Fruit fly (Drosophila melanogaster): ENCODE results near the gene Eip63F-1.

The Eip63F-1 gene

DNA sequence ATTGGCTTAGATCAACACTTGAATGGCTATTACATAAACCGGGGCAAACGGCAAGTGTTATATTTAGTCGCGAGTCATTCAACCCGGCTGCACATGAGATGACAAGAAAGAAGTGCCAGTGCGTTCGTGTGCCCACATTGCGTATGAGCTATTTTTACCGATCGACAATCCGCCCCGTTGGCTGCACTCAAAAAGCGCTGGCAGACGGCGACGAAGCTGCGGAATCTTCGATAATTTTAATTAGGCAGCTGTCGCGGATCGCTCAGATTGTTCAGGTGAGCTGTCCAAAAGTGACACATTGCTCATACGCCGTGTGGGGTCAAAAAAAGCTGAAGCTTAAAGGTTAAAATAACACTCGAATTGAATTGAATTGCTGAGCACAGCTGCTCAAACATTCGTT is 1.3 kb downstream of the Eip63F-1 start:
- TF ChIP-seq EcR (GFP tag; optimal IDR thresholded peaks at IDR 0.05), result no peak
- TF ChIP-seq CG8301 (tag; optimal IDR thresholded peaks at IDR 0.05), result no peak
- TF ChIP-seq CG14655 (GFP tag; optimal IDR thresholded peaks at IDR 0.05), result peak; percentile 31
- TF ChIP-seq Snoo (tag; optimal IDR thresholded peaks at IDR 0.05), result peak; percentile 3
- TF ChIP-seq CG9948 (tag; optimal IDR thresholded peaks at IDR 0.05), result no peak
- no peak for TF ChIP-seq Pif1A (GFP tag; optimal IDR thresholded peaks at IDR 0.05)
- TF ChIP-seq rn (GFP tag; IDR thresholded peaks at IDR 0.05), result no peak

DNA sequence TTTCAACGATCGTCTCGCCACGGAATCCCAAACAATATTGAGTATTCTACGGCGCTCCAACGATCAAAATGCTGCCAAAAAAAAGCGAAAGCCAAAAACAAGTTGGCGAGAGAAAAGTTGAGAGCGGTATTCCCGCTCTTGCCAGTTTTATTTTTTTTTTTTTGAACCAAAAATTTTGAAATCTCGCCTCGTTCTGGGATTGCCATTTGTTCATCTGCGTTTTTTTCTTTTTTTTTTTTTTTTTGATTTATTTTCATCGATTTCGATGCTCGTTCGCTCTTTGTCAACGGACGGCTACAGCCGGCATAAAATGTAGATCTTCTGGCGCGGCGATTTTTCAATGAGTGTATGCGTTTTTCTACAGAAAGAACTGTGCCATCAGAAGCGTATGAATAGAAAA is 1.8 kb downstream of the Eip63F-1 start:
- peak; percentile 58; the same call in 2 of the 3 replicates for TF ChIP-seq fd96Ca (GFP tag; IDR thresholded peaks at IDR 0.05)
- TF ChIP-seq CG14655 (GFP tag; optimal IDR thresholded peaks at IDR 0.05), result peak; percentile 9
- peak; percentile 53 for TF ChIP-seq CG32121 (GFP tag; IDR thresholded peaks at IDR 0.05)
- peak; percentile 52 for TF ChIP-seq Pif1A (GFP tag; optimal IDR thresholded peaks at IDR 0.05)
- TF ChIP-seq CG34367 (tag; optimal IDR thresholded peaks at IDR 0.05), result no peak
- no peak for TF ChIP-seq CG8301 (tag; optimal IDR thresholded peaks at IDR 0.05)
- peak; percentile 88 for TF ChIP-seq CG12605 (GFP tag; IDR thresholded peaks at IDR 0.05)
- TF ChIP-seq Snoo (tag; optimal IDR thresholded peaks at IDR 0.05), result no peak
- no peak for TF ChIP-seq CG8159 (tag; optimal IDR thresholded peaks at IDR 0.05)
- no peak for TF ChIP-seq CG17806 (tag; optimal IDR thresholded peaks at IDR 0.05)
- no peak for TF ChIP-seq CG10348 (GFP tag; IDR thresholded peaks at IDR 0.05)
- TF ChIP-seq CG4496 (GFP tag; IDR thresholded peaks at IDR 0.05), result peak; percentile 66; the same call in 2 of the 3 replicates
- peak; percentile 76 for TF ChIP-seq Ets98B (GFP tag; IDR thresholded peaks at IDR 0.05)

DNA sequence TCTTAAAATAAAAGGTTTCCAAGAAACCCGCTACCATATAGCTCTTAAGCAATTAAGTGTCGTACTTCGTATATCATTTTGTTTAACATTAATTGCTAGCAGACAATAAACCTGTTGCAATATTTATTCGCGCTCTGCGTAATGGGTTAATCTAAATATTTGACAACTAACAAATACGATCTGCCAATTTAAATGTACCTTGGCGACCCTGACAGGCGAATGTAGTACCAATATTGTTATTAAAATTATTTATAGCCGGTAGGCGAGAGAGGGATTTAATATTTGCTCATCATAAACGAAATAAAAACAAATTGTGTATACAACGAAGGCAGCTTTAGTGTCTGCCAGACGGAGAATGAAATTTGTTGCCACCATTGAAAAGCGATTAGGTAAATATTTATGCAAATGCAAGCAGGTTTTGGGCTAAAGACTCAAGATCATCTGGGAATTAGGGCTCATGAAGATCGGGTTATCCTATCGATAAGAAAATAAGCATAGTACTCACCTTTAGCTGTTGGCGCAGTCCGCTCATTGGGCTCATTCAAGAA is 2.6 kb downstream of the Eip63F-1 start:
- TF ChIP-seq CG32121 (GFP tag; IDR thresholded peaks at IDR 0.05), result no peak
- TF ChIP-seq Ets98B (GFP tag; IDR thresholded peaks at IDR 0.05), result no peak
- TF ChIP-seq Pif1B (GFP tag; optimal IDR thresholded peaks at IDR 0.05), result no peak

DNA sequence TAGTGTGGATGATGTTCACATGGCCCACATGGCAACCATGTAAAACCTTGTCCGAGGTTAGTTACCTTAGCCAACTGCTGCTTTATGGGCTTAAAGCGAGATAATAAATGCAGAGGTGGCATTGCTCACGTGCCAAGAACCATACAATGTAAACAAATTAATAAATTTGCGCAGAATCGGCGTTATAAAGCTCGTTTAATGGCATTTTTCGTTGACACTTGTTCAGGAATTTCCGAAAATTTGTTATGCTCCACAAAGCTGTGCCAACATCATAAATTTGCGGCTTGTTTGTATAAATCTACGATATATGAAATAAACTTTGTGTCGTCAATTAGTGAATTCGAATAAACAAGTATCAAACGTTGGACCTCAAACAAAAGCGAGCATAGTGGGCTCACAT is 3.6 kb downstream of the Eip63F-1 start:
- TF ChIP-seq Ets98B (GFP tag; IDR thresholded peaks at IDR 0.05) (no peak), fd96Ca (GFP tag; IDR thresholded peaks at IDR 0.05) (no peak), CG14655 (GFP tag; optimal IDR thresholded peaks at IDR 0.05) (no peak), Pif1B (GFP tag; optimal IDR thresholded peaks at IDR 0.05) (no peak)

DNA sequence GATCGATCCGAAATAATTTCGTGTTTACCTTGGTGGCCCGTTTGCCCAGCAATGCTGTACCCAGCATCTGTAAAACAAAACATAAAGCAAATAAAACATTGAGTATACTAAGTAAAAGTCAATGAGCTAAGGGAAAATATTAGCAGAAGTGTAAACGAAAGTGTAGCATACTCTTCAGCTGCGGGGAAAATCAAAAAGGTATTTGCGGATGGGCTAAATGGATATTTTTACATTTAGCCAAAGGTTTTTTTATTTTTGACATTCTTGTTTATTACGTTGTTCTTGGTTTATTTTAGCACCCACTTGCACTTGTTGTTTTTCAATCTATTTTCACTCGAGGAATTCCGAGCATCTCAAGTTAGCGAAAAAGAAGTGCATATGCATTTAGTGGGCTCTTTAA is 4.5 kb downstream of the Eip63F-1 start:
- TF ChIP-seq EcR (GFP tag; optimal IDR thresholded peaks at IDR 0.05), result peak; percentile 3
- TF ChIP-seq CG4496 (GFP tag; IDR thresholded peaks at IDR 0.05), result 0 out of 3 replicates have a peak, but pooled peaks have one; percentile 52
- TF ChIP-seq CG13204 (GFP tag; optimal IDR thresholded peaks at IDR 0.05), result no peak
- no peak for TF ChIP-seq CG34367 (tag; optimal IDR thresholded peaks at IDR 0.05)
- no peak for TF ChIP-seq Pif1A (GFP tag; optimal IDR thresholded peaks at IDR 0.05)
- TF ChIP-seq CG32121 (GFP tag; IDR thresholded peaks at IDR 0.05), result peak; percentile 53

DNA sequence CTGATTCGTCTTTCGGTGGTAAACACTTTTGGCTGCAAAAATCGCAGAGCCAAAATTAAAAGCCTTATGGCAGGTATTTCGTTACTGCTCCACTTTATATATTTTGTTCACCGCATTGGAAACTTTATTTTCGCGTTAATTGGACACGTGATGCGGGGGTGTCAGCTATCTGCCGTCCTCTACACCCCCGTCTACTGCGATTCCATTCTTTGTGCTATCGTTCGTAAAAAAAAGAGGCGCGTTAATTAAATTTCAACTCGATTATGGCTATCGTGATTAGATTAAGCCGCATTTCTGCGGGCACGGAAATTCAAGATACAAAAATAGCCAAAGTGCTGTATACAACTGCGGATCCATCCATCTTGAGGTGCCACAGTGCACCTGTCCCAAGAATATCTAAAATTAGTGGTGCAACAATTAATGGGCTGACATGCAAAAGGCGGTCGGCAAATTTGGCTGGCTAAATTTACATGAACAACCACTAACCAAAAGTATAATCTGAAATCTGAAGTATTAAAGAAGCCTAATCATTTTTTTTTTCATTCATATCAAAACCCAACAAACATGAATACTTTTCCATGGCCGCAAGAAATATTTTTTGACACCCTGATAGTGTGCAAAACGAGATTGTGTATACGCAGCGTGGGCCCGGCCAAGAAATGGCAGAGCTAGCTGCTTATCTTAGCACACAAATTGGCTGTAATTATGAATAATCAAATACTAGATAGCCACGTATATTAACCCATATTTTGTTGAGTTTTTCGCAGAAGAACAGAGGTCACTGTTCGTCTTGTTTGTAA is 5.2 kb downstream of the Eip63F-1 start:
- TF ChIP-seq CG9948 (tag; optimal IDR thresholded peaks at IDR 0.05) (no peak), CG15710 (tag; optimal IDR thresholded peaks at IDR 0.05) (no peak), CG8159 (tag; optimal IDR thresholded peaks at IDR 0.05) (no peak), CG32121 (GFP tag; IDR thresholded peaks at IDR 0.05) (no peak), gl (tag; optimal IDR thresholded peaks at IDR 0.05) (no peak), rn (GFP tag; IDR thresholded peaks at IDR 0.05) (no peak), fd96Ca (GFP tag; IDR thresholded peaks at IDR 0.05) (no peak), Snoo (tag; optimal IDR thresholded peaks at IDR 0.05) (no peak), CG4496 (GFP tag; IDR thresholded peaks at IDR 0.05) (no peak), CG14655 (GFP tag; optimal IDR thresholded peaks at IDR 0.05) (no peak), CG12605 (GFP tag; IDR thresholded peaks at IDR 0.05) (no peak), CG10348 (GFP tag; IDR thresholded peaks at IDR 0.05) (no peak), CG34367 (tag; optimal IDR thresholded peaks at IDR 0.05) (no peak), D1 (tag; optimal IDR thresholded peaks at IDR 0.05) (no peak), Pif1A (GFP tag; optimal IDR thresholded peaks at IDR 0.05) (no peak), Pif1B (GFP tag; optimal IDR thresholded peaks at IDR 0.05) (no peak), EcR (GFP tag; optimal IDR thresholded peaks at IDR 0.05) (no peak), CG8301 (tag; optimal IDR thresholded peaks at IDR 0.05) (no peak)

All from whole organism, pupa.